Fruit fly (Drosophila melanogaster): Measurements from ENCODE around the gene CG9689.

Gene CG9689

DNA sequence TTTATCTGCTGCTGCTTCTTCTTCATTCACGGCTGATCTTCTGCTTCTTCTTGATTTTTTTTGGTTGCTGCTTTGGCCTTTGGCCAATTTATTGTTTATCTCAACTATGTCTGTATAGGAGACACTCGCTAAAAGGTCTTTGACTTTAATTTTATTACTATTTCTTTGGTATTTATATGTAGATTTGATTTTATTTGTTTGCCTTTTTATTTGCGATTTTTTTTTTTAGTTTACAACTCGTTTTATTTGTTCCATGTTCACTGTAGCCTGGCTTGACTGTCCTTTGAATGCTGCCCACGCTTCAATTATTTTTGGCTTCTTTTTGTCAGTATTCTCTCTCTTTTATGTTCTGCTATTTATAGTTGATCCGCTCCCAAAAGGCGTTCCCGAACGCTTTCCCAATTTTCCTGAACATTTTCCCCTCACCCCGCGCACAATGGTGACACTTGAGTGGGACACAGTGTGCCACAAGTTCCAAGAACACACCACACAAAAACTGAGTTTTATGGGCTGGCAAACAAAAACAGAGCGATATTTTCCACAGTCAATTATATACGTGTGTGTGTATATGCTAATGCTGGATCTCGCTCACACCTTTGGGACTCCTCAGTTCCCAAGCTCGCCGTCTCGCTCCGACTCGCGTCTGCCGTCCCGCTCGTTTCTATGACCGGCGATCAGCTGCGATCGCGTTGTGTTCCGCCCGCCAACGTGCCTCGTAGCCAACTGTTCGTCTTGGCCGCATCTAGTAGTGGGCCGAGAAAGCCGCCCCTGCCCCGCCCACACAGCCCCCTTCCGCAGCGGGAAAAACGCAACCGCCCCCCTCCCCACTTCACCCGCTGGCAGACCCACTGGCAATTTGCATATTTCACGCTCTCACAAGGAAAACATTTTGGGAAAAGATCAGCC is 5.6 kb upstream of the CG9689 start, which contains the start of gene CG15247 (continued):
- TF ChIP-seq CG11762 (GFP tag; optimal IDR thresholded peaks at IDR 0.05; ENCODE audit: insufficient read depth) (no peak), Hr39 (GFP tag; optimal IDR thresholded peaks at IDR 0.05) (peak; percentile 39), CG6792 (GFP tag; optimal IDR thresholded peaks at IDR 0.05) (no peak), cyc (GFP tag; optimal IDR thresholded peaks at IDR 0.05) (peak; percentile 35), fkh (GFP tag; optimal IDR thresholded peaks at IDR 0.05) (peak; percentile 9), vri (GFP tag; optimal IDR thresholded peaks at IDR 0.05) (no peak), CG34406 (GFP tag; optimal IDR thresholded peaks at IDR 0.05) (no peak), CG11902 (GFP tag; optimal IDR thresholded peaks at IDR 0.05) (no peak), CG31627 (GFP tag; optimal IDR thresholded peaks at IDR 0.05) (peak; percentile 32), CG6808 (GFP tag; optimal IDR thresholded peaks at IDR 0.05) (no peak), fd85E (GFP tag; optimal IDR thresholded peaks at IDR 0.05) (no peak), CG10631 (GFP tag; optimal IDR thresholded peaks at IDR 0.05) (no peak), CG6854 (GFP tag; optimal IDR thresholded peaks at IDR 0.05) (no peak), Lpt (GFP tag; optimal IDR thresholded peaks at IDR 0.05) (no peak), fd59A (GFP tag; optimal IDR thresholded peaks at IDR 0.05) (no peak), Hr38 (GFP tag; optimal IDR thresholded peaks at IDR 0.05) (no peak), Eip93F (GFP tag; optimal IDR thresholded peaks at IDR 0.05) (no peak), CG1621 (tag; optimal IDR thresholded peaks at IDR 0.05) (no peak), CG8319 (GFP tag; optimal IDR thresholded peaks at IDR 0.05) (no peak), Eip75B (GFP tag; optimal IDR thresholded peaks at IDR 0.05) (no peak), Met (GFP tag; optimal IDR thresholded peaks at IDR 0.05) (peak; percentile 33), Sox102F (GFP tag; optimal IDR thresholded peaks at IDR 0.05) (no peak), ss (GFP tag; optimal IDR thresholded peaks at IDR 0.05) (no peak), Blimp-1 (GFP tag; optimal IDR thresholded peaks at IDR 0.05) (no peak), CG10669 (GFP tag; optimal IDR thresholded peaks at IDR 0.05) (no peak), acj6 (GFP tag; optimal IDR thresholded peaks at IDR 0.05) (peak; percentile 14), Ets96B (tag; optimal IDR thresholded peaks at IDR 0.05) (no peak), pdm3 (GFP tag; optimal IDR thresholded peaks at IDR 0.05) (peak; percentile 21), CG8632 (GFP tag; optimal IDR thresholded peaks at IDR 0.05) (no peak), CG6163 (GFP tag; IDR thresholded peaks at IDR 0.05) (peak; percentile 72; the same call in 2 of the 3 replicates), dac (GFP tag; optimal IDR thresholded peaks at IDR 0.05) (no peak), Sox15 (GFP tag; optimal IDR thresholded peaks at IDR 0.05) (no peak), OdsH (GFP tag; optimal IDR thresholded peaks at IDR 0.05) (peak; percentile 12), Sox14 (GFP tag; optimal IDR thresholded peaks at IDR 0.05) (peak; percentile 14)

DNA sequence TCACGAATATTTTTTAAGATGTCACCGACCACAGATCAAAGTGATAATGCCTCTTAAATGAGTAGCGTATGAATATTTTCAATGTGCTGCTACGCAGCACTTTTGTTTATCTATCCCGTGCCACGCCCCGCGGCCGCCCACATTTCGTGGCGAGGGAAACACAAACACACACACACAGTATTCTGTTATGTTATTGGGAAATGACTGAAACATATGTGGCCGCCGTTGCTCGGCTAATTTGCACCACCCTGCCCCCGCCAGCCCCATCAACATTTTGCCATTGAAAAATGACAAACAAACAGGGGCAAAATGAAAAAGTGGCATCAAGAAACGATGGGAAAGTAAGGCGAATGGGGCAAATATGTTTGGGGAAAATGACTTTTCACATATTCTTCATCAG is 4.5 kb upstream of the CG9689 start:
- no peak for TF ChIP-seq esn (GFP tag; optimal IDR thresholded peaks at IDR 0.05)
- peak; percentile 40 for TF ChIP-seq svp (GFP tag)

DNA sequence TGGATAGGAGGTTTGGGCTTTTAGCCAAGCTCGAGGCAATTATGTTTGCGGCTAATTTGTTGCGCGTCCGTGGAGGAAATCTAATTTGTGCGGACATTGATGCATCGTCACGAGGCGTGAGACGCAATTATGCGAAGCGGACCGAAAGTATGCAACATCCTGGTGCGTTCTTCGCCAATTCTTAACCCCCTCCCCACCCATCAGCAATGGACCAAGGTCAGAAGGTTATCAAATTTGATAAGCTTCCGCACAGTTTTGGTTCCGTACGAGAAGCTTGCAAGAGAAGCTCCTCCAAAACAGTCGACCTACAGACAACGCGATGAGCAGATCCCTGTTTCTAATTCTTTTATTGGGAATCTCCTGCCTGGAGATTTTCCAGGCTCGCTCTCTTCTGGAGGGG is 3.6 kb upstream of the CG9689 start, which contains the start of gene CG1468:
Gene CG1468 (plus strand): TSS at position 298 of the 400 bp plus-strand sequence.
- TF ChIP-seq svp (GFP tag) (peak; percentile 100), CG11762 (GFP tag; optimal IDR thresholded peaks at IDR 0.05; ENCODE audit: insufficient read depth) (no peak), CG8632 (GFP tag; optimal IDR thresholded peaks at IDR 0.05) (no peak), CG6792 (GFP tag; optimal IDR thresholded peaks at IDR 0.05) (no peak), Eip78C (GFP tag) (peak; percentile 57)
